Worm (Caenorhabditis elegans): ENCODE measurements around the gene F38A1.13.

DNA sequence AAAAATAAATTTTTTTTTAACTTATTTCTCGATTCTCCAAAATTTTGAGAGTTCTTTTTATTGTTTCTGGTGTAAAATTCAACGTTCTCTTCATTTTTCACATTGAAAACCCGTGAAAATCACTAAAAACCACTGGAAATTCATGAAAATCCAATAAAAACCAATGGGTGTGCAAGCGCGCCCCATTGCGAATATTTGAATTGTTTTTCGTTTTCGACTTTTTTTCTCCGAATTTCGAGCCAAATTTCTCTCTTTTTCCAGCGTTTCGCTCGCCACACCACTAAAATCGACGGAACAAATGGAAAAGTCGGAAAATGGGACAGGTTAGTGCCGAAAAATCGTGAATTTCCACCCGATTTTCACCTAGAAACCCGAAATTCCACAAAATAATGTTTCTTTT lies 45.3 kb downstream of the F38A1.13 start:
- TF ChIP-seq pha-4 (tag; optimal IDR thresholded peaks at IDR 0.05) (no peak), unc-130 (GFP tag; optimal IDR thresholded peaks at IDR 0.05) (no peak), nfya-1 (tag; optimal IDR thresholded peaks at IDR 0.05; ENCODE audit: borderline replicate concordance, insufficient read depth) (no peak), F55B11.4 (tag; optimal IDR thresholded peaks at IDR 0.05; ENCODE audit: borderline replicate concordance, insufficient read depth) (no peak)
